Fruit fly (Drosophila melanogaster): ENCODE data around the gene CG10096.

Gene CG10096

DNA sequence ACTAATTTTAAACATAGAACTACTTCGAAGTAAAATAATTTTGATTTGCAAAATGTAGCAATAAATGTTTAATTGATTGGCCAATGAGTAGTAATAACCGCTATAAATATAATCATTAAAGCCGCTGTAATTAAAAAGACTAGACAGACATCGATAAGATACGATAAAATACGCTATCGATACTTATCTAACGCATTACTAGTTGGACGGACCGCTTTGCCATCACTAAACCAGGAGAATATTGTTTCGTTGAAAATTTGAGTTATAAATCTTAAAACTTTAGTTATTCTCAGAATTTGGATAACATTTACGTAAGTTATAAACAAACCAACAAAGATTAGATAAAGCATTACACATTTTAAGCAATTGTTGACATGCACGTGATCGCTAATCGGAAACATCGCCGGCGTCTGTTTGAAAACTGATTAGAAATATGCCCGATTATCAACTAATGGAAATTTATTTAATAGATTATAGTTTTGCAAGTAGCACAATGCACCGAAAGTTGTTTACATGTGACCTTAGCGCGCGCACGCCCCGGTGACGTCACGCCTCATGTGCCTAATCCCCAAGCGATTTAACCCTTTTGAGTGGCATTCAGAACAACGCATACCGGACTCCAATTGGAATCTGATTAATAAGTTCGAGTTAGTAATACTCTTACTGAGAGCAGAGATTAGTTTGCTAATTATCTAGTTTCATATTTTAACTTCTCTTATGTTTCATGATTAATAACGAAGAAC lies 43.8 kb upstream of the CG10096 start, which contains the start of gene Desat1 (continued):
- TF ChIP-seq Fer2 (tag; optimal IDR thresholded peaks at IDR 0.05) (no peak), D (optimal IDR thresholded peaks at IDR 0.05) (no peak), D (GFP tag; optimal IDR thresholded peaks at IDR 0.05) (no peak), NC2α (GFP tag; optimal IDR thresholded peaks at IDR 0.05) (no peak), Trl (optimal IDR thresholded peaks at IDR 0.05) (no peak), Trl (GFP tag; optimal IDR thresholded peaks at IDR 0.05) (no peak), PHDP (tag; optimal IDR thresholded peaks at IDR 0.05) (no peak), CG17186 (GFP tag; optimal IDR thresholded peaks at IDR 0.05) (peak; percentile 12), CG9727 (GFP tag; optimal IDR thresholded peaks at IDR 0.05) (no peak), rib (GFP tag; IDR thresholded peaks at IDR 0.05) (no peak), so (GFP tag; IDR thresholded peaks at IDR 0.05) (no peak), CG8089 (GFP tag; optimal IDR thresholded peaks at IDR 0.05) (no peak), sna (GFP tag; IDR thresholded peaks at IDR 0.05; ENCODE audit: partially characterized antibody) (peak; percentile 93), Atf-2 (GFP tag; optimal IDR thresholded peaks at IDR 0.05) (no peak), CG13775 (GFP tag; optimal IDR thresholded peaks at IDR 0.05) (no peak), dati (GFP tag; IDR thresholded peaks at IDR 0.05) (no peak), lilli (GFP tag; optimal IDR thresholded peaks at IDR 0.05) (no peak), Ets65A (GFP tag) (no peak), CG12744 (GFP tag; optimal IDR thresholded peaks at IDR 0.05) (no peak), esg (GFP tag; conservative IDR thresholded peaks at IDR 0.05) (no peak), gcm2 (GFP tag; optimal IDR thresholded peaks at IDR 0.05) (no peak), Bdp1 (GFP tag; optimal IDR thresholded peaks at IDR 0.05) (no peak), cato (GFP tag; optimal IDR thresholded peaks at IDR 0.05; ENCODE audit: borderline replicate concordance) (no peak), lab (GFP tag; optimal IDR thresholded peaks at IDR 0.05) (no peak), tio (GFP tag; optimal IDR thresholded peaks at IDR 0.05) (no peak), CG17802 (tag; optimal IDR thresholded peaks at IDR 0.05) (no peak), disco-r (GFP tag; optimal IDR thresholded peaks at IDR 0.05) (no peak), CG13123 (GFP tag; optimal IDR thresholded peaks at IDR 0.05) (no peak), Aef1 (GFP tag; IDR thresholded peaks at IDR 0.05) (no peak), HmgZ (tag; optimal IDR thresholded peaks at IDR 0.05) (peak; percentile 36), slbo (GFP tag; IDR thresholded peaks at IDR 0.05) (no peak), CG18262 (tag; optimal IDR thresholded peaks at IDR 0.05) (no peak), gem (tag; optimal IDR thresholded peaks at IDR 0.05) (peak; percentile 11), BtbVII (GFP tag; optimal IDR thresholded peaks at IDR 0.05) (peak; percentile 46), Sox102F (GFP tag; optimal IDR thresholded peaks at IDR 0.05) (no peak), CG33557 (GFP tag; optimal IDR thresholded peaks at IDR 0.05) (peak; percentile 23), CG11695 (GFP tag; IDR thresholded peaks at IDR 0.05) (no peak), Pdp1 (GFP tag; optimal IDR thresholded peaks at IDR 0.05) (peak in 1 of 2 experiments; percentile 60), CG14050 (GFP tag; IDR thresholded peaks at IDR 0.05) (no peak), kah (GFP tag; optimal IDR thresholded peaks at IDR 0.05) (no peak), Rx (GFP tag; IDR thresholded peaks at IDR 0.05) (no peak), CG18476 (GFP tag; optimal IDR thresholded peaks at IDR 0.05) (no peak), Poxn (GFP tag; IDR thresholded peaks at IDR 0.05) (no peak), phol (tag; optimal IDR thresholded peaks at IDR 0.05) (peak; percentile 9), Six4 (GFP tag; optimal IDR thresholded peaks at IDR 0.05) (no peak), CG1233 (GFP tag; optimal IDR thresholded peaks at IDR 0.05) (no peak), exex (tag; optimal IDR thresholded peaks at IDR 0.05) (peak; percentile 82), twi (tag; optimal IDR thresholded peaks at IDR 0.05) (no peak), CG15601 (tag; optimal IDR thresholded peaks at IDR 0.05) (no peak), ftz-f1 (GFP tag; optimal IDR thresholded peaks at IDR 0.05) (peak; percentile 8), CG10366 (GFP tag; IDR thresholded peaks at IDR 0.05) (no peak)
